Worm (Caenorhabditis elegans) whole organism, early embryonic: ENCODE data around the gene srlf-17.

ENCODE experiments used
- ama-1 ChIP-seq: fragments of 150-350 bp; optimal IDR thresholded peaks from 2 replicates; lab custom pipeline; 2014
- pes-1 ChIP-seq: fragments of 200-800 bp; sonication (Bioruptor generic); IDR thresholded peaks from 2 replicates; pipeline ENCODE4 v1.3.6; 2022; ENCODE audit warnings: missing genetic modification reagents, missing genetic modification characterization, missing compliant biosample characterization

DNA sequence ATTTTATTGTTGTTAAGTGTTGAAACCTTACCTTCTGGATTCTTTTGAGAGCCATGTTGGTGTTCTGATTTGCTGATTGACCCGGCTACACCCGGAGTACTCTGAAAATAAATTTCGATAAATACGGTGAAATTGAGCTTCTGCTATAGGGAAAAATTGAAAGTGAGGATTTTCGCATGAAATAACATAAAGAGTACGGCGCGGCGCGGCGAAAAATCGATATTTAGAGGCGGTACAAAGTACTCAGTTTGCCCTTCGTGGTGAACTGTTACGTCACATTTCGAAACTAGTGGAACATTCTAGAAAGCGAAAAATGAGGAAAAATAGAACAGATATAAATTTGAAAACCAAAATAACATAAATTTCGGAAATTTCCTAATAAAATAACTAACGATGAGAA is 20.4 kb downstream of the srlf-17 start, which contains the start of gene let-70:
- TF ChIP-seq ama-1 (lab: Kevin White, UChicago) (no peak), pes-1 (GFP tag; lab: Robert Waterston, UW) (no peak)
